Worm (Caenorhabditis elegans): ENCODE measurements around the gene ugt-55.

Gene ugt-55

ce11 chrV:12305677-12306076 lies 49.2 kb downstream of the ugt-55 start:
- TF ChIP-seq ahr-1 (tag; optimal IDR thresholded peaks at IDR 0.05) (no peak), gmeb-2 (tag; optimal IDR thresholded peaks at IDR 0.05) (no peak), ref-2 (tag; optimal IDR thresholded peaks at IDR 0.05) (no peak), T23F11.4 (GFP tag; optimal IDR thresholded peaks at IDR 0.05) (no peak)

- TF ChIP-seq ceh-9 (tag; optimal IDR thresholded peaks at IDR 0.05) (no peak), zip-5 (tag; optimal IDR thresholded peaks at IDR 0.05) (no peak), ahr-1 (tag; optimal IDR thresholded peaks at IDR 0.05) (no peak), eyg-1 (tag; optimal IDR thresholded peaks at IDR 0.05) (no peak), ceh-24 (tag; optimal IDR thresholded peaks at IDR 0.05) (no peak), che-1 (tag; optimal IDR thresholded peaks at IDR 0.05) (no peak), dve-1 (tag; optimal IDR thresholded peaks at IDR 0.05) (no peak), madf-2 (tag; optimal IDR thresholded peaks at IDR 0.05) (no peak), K02D7.2 (tag; optimal IDR thresholded peaks at IDR 0.05) (no peak), hlh-8 (tag; optimal IDR thresholded peaks at IDR 0.05) (no peak), Y22D7AL.16 (tag; optimal IDR thresholded peaks at IDR 0.05) (no peak), hlh-6 (tag; optimal IDR thresholded peaks at IDR 0.05) (no peak), unc-3 (GFP tag; conservative IDR thresholded peaks at IDR 0.05) (no peak), unc-3 (tag; optimal IDR thresholded peaks at IDR 0.05) (no peak), F13H6.1 (tag; optimal IDR thresholded peaks at IDR 0.05) (no peak), unc-86 (tag; optimal IDR thresholded peaks at IDR 0.05) (no peak), syd-9 (tag; optimal IDR thresholded peaks at IDR 0.05) (no peak)
Measured at ce11 chrV:12307011-12307540, 50.6 kb downstream of the ugt-55 start, which contains the start of gene srg-45. srg-45 (plus strand) TSS chrV:12307490.

All from whole organism, late embryonic.